Worm (Caenorhabditis elegans) whole organism, midembryonic: ENCODE data around the gene spig-4.
A peak's percentile ranks its signal among the peaks of the same experiment; 100 is the strongest.
"Not testable (repeated sequence)": the region's sequence is repeated elsewhere in the genome, so short reads cannot be mapped to it uniquely, and the experiment has no call there.

Experiments used
- T22C8.4 ChIP-seq: fragments of 200-800 bp; sonication (Bioruptor generic); IDR thresholded peaks from 2 replicates; pipeline ENCODE4 v1.3.6; 2022; ENCODE audit warnings: missing genetic modification characterization, missing compliant biosample characterization
- cog-1 ChIP-seq: sonication (generic microtip); optimal IDR thresholded peaks from 2 replicates; lab custom pipeline; 2016; ENCODE audit warnings: missing genetic modification characterization, missing compliant biosample characterization
- flt-1 ChIP-seq: fragments of 200-800 bp; sonication (Bioruptor generic); IDR thresholded peaks from 2 replicates; pipeline ENCODE4 v1.3.6; 2022; ENCODE audit warnings: missing genetic modification characterization, missing compliant biosample characterization
- klf-2 ChIP-seq: fragments of 200-800 bp; sonication (Bioruptor generic); conservative IDR thresholded peaks from 2 replicates; pipeline ENCODE4 v1.3.6; 2022; ENCODE audit warnings: missing genetic modification reagents, missing genetic modification characterization, missing compliant biosample characterization
- med-1 ChIP-seq: sonication (generic microtip); optimal IDR thresholded peaks from 2 replicates; lab custom pipeline; 2017; ENCODE audit warnings: missing genetic modification characterization, mild to moderate bottlenecking, missing compliant biosample characterization, antibody characterized with exemption, missing genetic modification reagents; ENCODE audit not compliant: insufficient read depth
- ref-1 ChIP-seq: fragments of 200-800 bp; sonication (Bioruptor generic); conservative IDR thresholded peaks from 2 replicates; pipeline ENCODE4 v1.3.6; 2022; ENCODE audit warnings: missing genetic modification reagents, missing genetic modification characterization, missing compliant biosample characterization
- tab-1 ChIP-seq: fragments of 200-800 bp; sonication (Bioruptor generic); IDR thresholded peaks from 2 replicates; pipeline ENCODE4 v1.3.6; 2022; ENCODE audit warnings: missing genetic modification characterization, missing compliant biosample characterization
- ztf-23 ChIP-seq: fragments of 200-800 bp; sonication (Bioruptor generic); IDR thresholded peaks from 2 replicates; pipeline ENCODE4 v1.3.6; 2022; ENCODE audit warnings: missing genetic modification reagents, missing genetic modification characterization, missing compliant biosample characterization
- ztf-29 ChIP-seq: fragments of 200-800 bp; sonication (Bioruptor generic); IDR thresholded peaks from 2 replicates; pipeline ENCODE4 v1.3.6; 2022; ENCODE audit warnings: missing genetic modification reagents, missing genetic modification characterization, missing compliant biosample characterization

The spig-4 gene

ce11 chrV:14306771-14307170 lies at the start of gene spig-4:
Gene spig-4, minus strand, starts transcription at chrV:14306871.
- not testable (repeated sequence) for TF ChIP-seq T22C8.4; tab-1; ztf-29 (GFP tag; lab: Robert Waterston, UW)

ce11 chrV:14355738-14356368 lies 49.2 kb upstream of the spig-4 start, which contains the start of gene cyn-1:
Gene cyn-1, plus strand, starts transcription at chrV:14356076.
- no peak for TF ChIP-seq ref-1 (GFP tag; lab: Robert Waterston, UW)
- no peak for TF ChIP-seq med-1
- peak; percentile 2 for TF ChIP-seq cog-1 (tag; lab: Kevin White, UChicago)
- no peak for TF ChIP-seq ztf-29 (GFP tag; lab: Robert Waterston, UW)
- no peak for TF ChIP-seq tab-1
- TF ChIP-seq ztf-23 (GFP tag; lab: Robert Waterston, UW) = no peak
- TF ChIP-seq flt-1 (GFP tag; lab: Robert Waterston, UW) = 0 out of 2 replicates have a peak, but pooled peaks have one; percentile 34
- TF ChIP-seq klf-2 (GFP tag; lab: Robert Waterston, UW) = no peak

- TF ChIP-seq flt-1 (GFP tag; lab: Robert Waterston, UW) = no peak
Measured at ce11 chrV:14354258-14354877, 47.7 kb upstream of the spig-4 start, which contains the start of gene Y49A3A.3. Gene Y49A3A.3, plus strand, starts transcription at chrV:14354410.

DNA sequence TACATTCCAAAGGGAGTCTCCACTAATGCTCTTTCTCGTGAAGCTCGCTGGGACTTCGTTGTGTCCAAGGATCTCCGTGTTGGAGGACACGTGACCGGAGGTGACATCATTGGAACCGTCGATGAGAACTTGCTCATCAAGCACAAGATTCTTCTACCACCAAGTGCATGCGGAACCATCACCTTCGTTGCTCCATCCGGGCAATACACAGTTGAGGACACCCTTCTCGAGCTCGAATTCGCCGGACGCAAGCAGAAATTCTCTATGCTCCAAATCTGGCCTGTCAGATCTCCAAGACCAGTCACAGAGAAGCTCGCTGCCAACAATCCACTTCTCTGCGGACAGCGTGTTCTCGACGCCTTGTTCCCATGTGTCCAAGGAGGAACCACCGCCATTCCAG lies 45.4 kb upstream of the spig-4 start:
- 0 out of 2 replicates have a peak, but pooled peaks have one; percentile 57 for TF ChIP-seq flt-1 (GFP tag; lab: Robert Waterston, UW)
- TF ChIP-seq tab-1 = no peak

DNA sequence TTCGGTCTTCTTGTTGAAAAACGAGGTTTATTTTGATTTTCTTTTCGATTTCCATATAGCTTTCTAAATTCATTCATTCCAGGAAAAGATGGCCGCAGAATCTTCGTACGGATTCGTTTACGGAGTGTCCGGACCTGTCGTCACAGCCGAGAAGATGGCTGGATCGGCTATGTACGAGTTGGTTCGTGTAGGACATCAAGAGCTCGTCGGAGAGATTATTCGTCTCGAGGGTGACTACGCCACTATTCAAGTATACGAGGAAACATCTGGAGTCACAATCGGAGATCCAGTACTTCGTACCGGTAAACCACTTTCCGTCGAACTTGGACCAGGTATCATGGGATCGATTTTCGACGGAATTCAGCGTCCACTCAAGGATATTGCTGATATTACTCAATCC lies 45.0 kb upstream of the spig-4 start, which contains the start of gene vha-13:
Gene vha-13 (plus strand): TSS at position 81 of the 400 bp plus-strand sequence.
- TF ChIP-seq klf-2 (GFP tag; lab: Robert Waterston, UW) (no peak), cog-1 (tag; lab: Kevin White, UChicago) (no peak), med-1 (no peak), ztf-29 (GFP tag; lab: Robert Waterston, UW) (no peak), ztf-23 (GFP tag; lab: Robert Waterston, UW) (no peak), T22C8.4 (no peak), ref-1 (GFP tag; lab: Robert Waterston, UW) (no peak), tab-1 (no peak), flt-1 (GFP tag; lab: Robert Waterston, UW) (no peak)

- TF ChIP-seq ref-1 (GFP tag; lab: Robert Waterston, UW) = no peak
- no peak for TF ChIP-seq ztf-23 (GFP tag; lab: Robert Waterston, UW)
- TF ChIP-seq flt-1 (GFP tag; lab: Robert Waterston, UW) = peak; percentile 35; the same call in 1 of the 2 replicates
Measured at ce11 chrV:14350949-14351348, 44.3 kb upstream of the spig-4 start.

- no peak for TF ChIP-seq ref-1 (GFP tag; lab: Robert Waterston, UW)
- no peak for TF ChIP-seq tab-1
- no peak for TF ChIP-seq flt-1 (GFP tag; lab: Robert Waterston, UW)
- TF ChIP-seq ztf-23 (GFP tag; lab: Robert Waterston, UW) = no peak
- no peak for TF ChIP-seq ztf-29 (GFP tag; lab: Robert Waterston, UW)
- TF ChIP-seq klf-2 (GFP tag; lab: Robert Waterston, UW) = no peak
- TF ChIP-seq T22C8.4 = no peak
- no peak for TF ChIP-seq cog-1 (tag; lab: Kevin White, UChicago)
- no peak for TF ChIP-seq med-1
Measured at ce11 chrV:14350498-14350897, 43.8 kb upstream of the spig-4 start.

- TF ChIP-seq flt-1 (GFP tag; lab: Robert Waterston, UW) (peak; percentile 78), ztf-23 (GFP tag; lab: Robert Waterston, UW) (peak; percentile 77), klf-2 (GFP tag; lab: Robert Waterston, UW) (0 out of 2 replicates have a peak, but pooled peaks have one; percentile 54), ztf-29 (GFP tag; lab: Robert Waterston, UW) (no peak), cog-1 (tag; lab: Kevin White, UChicago) (peak; percentile 84), tab-1 (no peak), ref-1 (GFP tag; lab: Robert Waterston, UW) (no peak), med-1 (no peak), T22C8.4 (no peak)
Measured at ce11 chrV:14347234-14347826, 40.7 kb upstream of the spig-4 start, which contains the start of gene cept-2. Gene cept-2, plus strand, starts transcription at chrV:14347766.

ce11 chrV:14341672-14342071 lies 35.0 kb upstream of the spig-4 start, which contains the start of gene F47B8.10:
Gene F47B8.10, plus strand, starts transcription at chrV:14341972.
- TF ChIP-seq T22C8.4 = no peak
- TF ChIP-seq cog-1 (tag; lab: Kevin White, UChicago) = no peak
- TF ChIP-seq med-1 = no peak
- no peak for TF ChIP-seq flt-1 (GFP tag; lab: Robert Waterston, UW)
- TF ChIP-seq tab-1 = no peak
- TF ChIP-seq ztf-23 (GFP tag; lab: Robert Waterston, UW) = no peak
- no peak for TF ChIP-seq ref-1 (GFP tag; lab: Robert Waterston, UW)
- TF ChIP-seq ztf-29 (GFP tag; lab: Robert Waterston, UW) = no peak
- TF ChIP-seq klf-2 (GFP tag; lab: Robert Waterston, UW) = no peak

- TF ChIP-seq T22C8.4 (no peak), flt-1 (GFP tag; lab: Robert Waterston, UW) (no peak), ref-1 (GFP tag; lab: Robert Waterston, UW) (no peak), ztf-23 (GFP tag; lab: Robert Waterston, UW) (no peak), cog-1 (tag; lab: Kevin White, UChicago) (no peak), tab-1 (no peak), ztf-29 (GFP tag; lab: Robert Waterston, UW) (no peak), med-1 (no peak), klf-2 (GFP tag; lab: Robert Waterston, UW) (no peak)
Measured at ce11 chrV:14336655-14337054, 30.0 kb upstream of the spig-4 start, which contains the start of gene srm-6. Gene srm-6, plus strand, starts transcription at chrV:14336955.
